Fruit fly (Drosophila melanogaster): ENCODE results near the gene CG34456.

Gene CG34456

DNA sequence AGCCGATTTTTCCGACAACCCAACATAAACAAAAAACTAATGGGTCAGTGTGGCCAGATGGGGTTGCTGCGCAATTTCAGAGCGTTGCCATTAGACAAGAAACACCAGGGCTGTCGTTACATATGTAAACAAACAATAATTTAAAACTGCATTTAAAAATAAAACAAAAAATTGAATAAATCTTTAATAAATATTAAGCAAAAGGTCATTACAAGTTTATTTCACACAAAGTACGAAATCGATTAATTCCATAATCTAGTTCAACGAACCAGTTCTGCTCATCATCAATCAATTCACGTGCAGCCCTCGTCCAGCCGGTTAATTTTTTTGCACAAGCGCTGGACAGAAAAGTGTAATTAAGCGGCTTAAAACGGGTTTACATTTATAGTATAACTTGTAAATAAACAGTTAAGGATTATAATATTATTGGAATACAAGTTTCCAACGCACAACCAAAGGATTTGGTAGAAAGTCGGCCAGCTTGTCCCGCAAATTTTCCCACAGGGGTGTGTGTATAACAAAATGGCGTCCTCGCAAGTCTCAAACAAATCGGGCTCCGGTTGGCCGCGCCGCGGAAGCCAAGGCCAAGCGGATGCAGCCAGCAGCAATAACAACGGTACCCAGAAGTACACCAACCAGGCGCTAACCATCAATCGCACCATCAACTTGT, 49.0 kb downstream of the CG34456 start, which contains the start of the genes CG4022 and Cpsf5 (continued):
- TF ChIP-seq CG33557 (GFP tag; optimal IDR thresholded peaks at IDR 0.05) (peak; percentile 86), Bdp1 (GFP tag; optimal IDR thresholded peaks at IDR 0.05) (peak; percentile 67), Dref (GFP tag; IDR thresholded peaks at IDR 0.05) (peak; percentile 48), nom (GFP tag; optimal IDR thresholded peaks at IDR 0.05) (peak; percentile 28), bab2 (GFP tag; optimal IDR thresholded peaks at IDR 0.05) (peak; percentile 72), dmrt11E (tag; optimal IDR thresholded peaks at IDR 0.05) (peak; percentile 86), mirr (GFP tag; optimal IDR thresholded peaks at IDR 0.05) (peak; percentile 48), CG12155 (GFP tag; optimal IDR thresholded peaks at IDR 0.05) (peak; percentile 82), Atf6 (GFP tag; IDR thresholded peaks at IDR 0.05) (peak; percentile 85), Nf-YC (tag; optimal IDR thresholded peaks at IDR 0.05) (peak; percentile 79), grau (tag; optimal IDR thresholded peaks at IDR 0.05) (peak; percentile 86), CHES-1-like (GFP tag; optimal IDR thresholded peaks at IDR 0.05) (peak; percentile 60), unc-4 (GFP tag; IDR thresholded peaks at IDR 0.05; ENCODE audit: partially characterized antibody) (0 out of 2 replicates have a peak, but pooled peaks have one; percentile 16), dati (GFP tag; IDR thresholded peaks at IDR 0.05) (peak; percentile 25; the same call in 1 of the 2 replicates), CG12659 (GFP tag; optimal IDR thresholded peaks at IDR 0.05) (peak; percentile 91), Hey (tag; optimal IDR thresholded peaks at IDR 0.05) (no peak), CG5180 (GFP tag; optimal IDR thresholded peaks at IDR 0.05) (no peak), CG4328 (GFP tag; optimal IDR thresholded peaks at IDR 0.05) (peak; percentile 78), CG31365 (tag; optimal IDR thresholded peaks at IDR 0.05) (peak; percentile 13), CG31224 (GFP tag; IDR thresholded peaks at IDR 0.05) (peak; percentile 57), CG13424 (tag; optimal IDR thresholded peaks at IDR 0.05) (peak; percentile 92), CG30431 (GFP tag; optimal IDR thresholded peaks at IDR 0.05) (peak; percentile 52), Rfx (GFP tag; IDR thresholded peaks at IDR 0.05) (peak; percentile 88), Fer1 (GFP tag; optimal IDR thresholded peaks at IDR 0.05) (peak; percentile 82), aop (GFP tag; IDR thresholded peaks at IDR 0.05) (no peak), exex (tag; optimal IDR thresholded peaks at IDR 0.05) (peak; percentile 77), CG34422 (GFP tag; IDR thresholded peaks at IDR 0.05) (peak; percentile 80), Trl (optimal IDR thresholded peaks at IDR 0.05) (no peak), Trl (GFP tag; optimal IDR thresholded peaks at IDR 0.05) (peak; percentile 57), ranshi (GFP tag; IDR thresholded peaks at IDR 0.05) (peak; percentile 82; the same call in 1 of the 2 replicates), CG8765 (GFP tag; IDR thresholded peaks at IDR 0.05) (peak; percentile 66; the same call in 1 of the 2 replicates), CG7839 (tag; optimal IDR thresholded peaks at IDR 0.05) (peak; percentile 79), CG11085 (GFP tag; IDR thresholded peaks at IDR 0.05) (peak; percentile 56; the same call in 1 of the 2 replicates), tll (GFP tag; optimal IDR thresholded peaks at IDR 0.05) (no peak), CG10565 (GFP tag; optimal IDR thresholded peaks at IDR 0.05) (no peak), CG13624 (GFP tag; optimal IDR thresholded peaks at IDR 0.05) (peak; percentile 60), CG9876 (GFP tag; optimal IDR thresholded peaks at IDR 0.05) (no peak), fd64A (GFP tag; optimal IDR thresholded peaks at IDR 0.05) (no peak), sc (optimal IDR thresholded peaks at IDR 0.05) (no peak), sc (GFP tag; optimal IDR thresholded peaks at IDR 0.05) (peak; percentile 16), hb (GFP tag; IDR thresholded peaks at IDR 0.05; ENCODE audit: partially characterized antibody) (no peak), CG12071 (GFP tag; optimal IDR thresholded peaks at IDR 0.05) (peak; percentile 27), dysf (GFP tag; IDR thresholded peaks at IDR 0.05) (peak; percentile 84), run (tag; optimal IDR thresholded peaks at IDR 0.05) (peak; percentile 54), klu (GFP tag; IDR thresholded peaks at IDR 0.05) (peak; percentile 77), Sin3A (optimal IDR thresholded peaks at IDR 0.05) (peak; percentile 77), Lim3 (GFP tag; IDR thresholded peaks at IDR 0.05) (no peak), CG11723 (GFP tag; optimal IDR thresholded peaks at IDR 0.05) (peak; percentile 52), CG18011 (GFP tag; optimal IDR thresholded peaks at IDR 0.05) (peak; percentile 58), Opbp (GFP tag; IDR thresholded peaks at IDR 0.05; ENCODE audit: partially characterized antibody) (no peak)

Data from whole organism, embryonic.